Worm (Caenorhabditis elegans) whole organism, L4/young adult: ENCODE measurements around the gene sri-29.

Experiments used
- W03F9.2 ChIP-seq: fragments of 150-350 bp; optimal IDR thresholded peaks from 2 replicates; lab custom pipeline; 2014; ENCODE audit warnings: missing biosample characterization, missing genetic modification characterization
- him-1 ChIP-seq: sonication (generic microtip); optimal IDR thresholded peaks from 2 replicates; lab custom pipeline; 2016; ENCODE audit warnings: missing genotype, missing genetic modification reagents, missing genetic modification characterization, missing compliant biosample characterization

DNA sequence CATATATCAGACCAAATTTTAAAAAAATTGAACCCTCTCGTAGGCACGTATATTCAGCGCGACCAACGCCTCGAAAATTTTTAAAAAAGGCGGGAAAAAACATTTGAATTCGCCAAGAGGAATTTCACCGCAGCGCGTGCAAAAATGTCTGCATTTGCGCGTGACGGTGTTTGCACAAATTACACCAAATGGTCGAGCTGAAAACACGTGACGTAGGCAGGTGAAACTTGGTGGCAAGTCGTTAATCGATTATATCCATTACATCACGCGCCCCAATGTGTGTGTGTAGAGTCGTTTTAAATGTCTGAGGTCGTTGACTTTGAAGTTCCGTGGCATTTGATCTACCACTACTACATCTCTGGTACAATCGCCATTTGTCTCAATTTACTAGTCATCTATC is 6.6 kb downstream of the sri-29 start, which contains the start of gene sri-31:
- TF ChIP-seq him-1 (tag; lab: Kevin White, UChicago) (no peak), W03F9.2 (tag; lab: Kevin White, UChicago) (no peak)
